Worm (Caenorhabditis elegans) whole organism, early embryonic: Measurements from ENCODE around the gene F43E2.11.
"Not testable (repeated sequence)": the region's sequence is repeated elsewhere in the genome, so short reads cannot be mapped to it uniquely, and the experiment has no call there.

Experiments
- B0310.2 ChIP-seq: sonication (generic microtip); optimal IDR thresholded peaks from 2 replicates; lab custom pipeline; 2016; ENCODE audit warnings: mild to moderate bottlenecking, missing genetic modification characterization, missing compliant biosample characterization
- F13C5.2 ChIP-seq: sonication (generic microtip); optimal IDR thresholded peaks from 2 replicates; lab custom pipeline; 2017; ENCODE audit warnings: mild to moderate bottlenecking, missing genetic modification characterization, inconsistent platforms, missing compliant biosample characterization
- aly-1 ChIP-seq: sonication (generic microtip); optimal IDR thresholded peaks from 2 replicates; lab custom pipeline; 2016; ENCODE audit warnings: missing genetic modification characterization, missing compliant biosample characterization
- ama-1 ChIP-seq: fragments of 150-350 bp; optimal IDR thresholded peaks from 2 replicates; lab custom pipeline; 2014
- ceh-13 ChIP-seq: fragments of 200-800 bp; sonication (Bioruptor generic); optimal IDR thresholded peaks from 2 replicates; lab custom pipeline; 2018; ENCODE audit warnings: mild to moderate bottlenecking, missing genetic modification characterization, missing compliant biosample characterization
- ceh-36 ChIP-seq: sonication (generic microtip); optimal IDR thresholded peaks from 2 replicates; lab custom pipeline; 2016; ENCODE audit warnings: missing genetic modification characterization, inconsistent platforms, missing compliant biosample characterization
- ets-7 ChIP-seq: sonication (generic microtip); optimal IDR thresholded peaks from 2 replicates; lab custom pipeline; 2016; ENCODE audit warnings: missing genotype, missing genetic modification characterization, missing compliant biosample characterization
- flt-1 ChIP-seq: fragments of 200-800 bp; sonication (Bioruptor generic); IDR thresholded peaks from 2 replicates; pipeline ENCODE4 v1.3.6; 2022; ENCODE audit warnings: missing genetic modification characterization, missing compliant biosample characterization
- hmbx-1 ChIP-seq: sonication (generic microtip); optimal IDR thresholded peaks from 2 replicates; lab custom pipeline; 2016; ENCODE audit warnings: mild to moderate bottlenecking, missing genetic modification characterization, missing compliant biosample characterization
- hmg-4 ChIP-seq: fragments of 200-800 bp; sonication (Bioruptor generic); optimal IDR thresholded peaks from 2 replicates; lab custom pipeline; 2018; ENCODE audit warnings: mild to moderate bottlenecking, missing genetic modification characterization, missing compliant biosample characterization
- hnd-1 ChIP-seq: sonication (generic microtip); optimal IDR thresholded peaks from 2 replicates; lab custom pipeline; 2016; ENCODE audit warnings: missing genetic modification characterization, missing compliant biosample characterization
- pes-1 ChIP-seq: fragments of 200-800 bp; sonication (Bioruptor generic); IDR thresholded peaks from 2 replicates; pipeline ENCODE4 v1.3.6; 2022; ENCODE audit warnings: missing genetic modification reagents, missing genetic modification characterization, missing compliant biosample characterization
- scrt-1 ChIP-seq: fragments of 200-800 bp; sonication (Bioruptor generic); IDR thresholded peaks from 2 replicates; pipeline ENCODE4 v1.3.6; 2022; ENCODE audit warnings: missing genetic modification characterization, missing compliant biosample characterization
- sea-1 ChIP-seq: fragments of 200-800 bp; sonication (Bioruptor generic); conservative IDR thresholded peaks from 2 replicates; pipeline ENCODE4 v1.3.6; 2022; ENCODE audit warnings: missing genetic modification characterization, missing compliant biosample characterization
- tbx-11 ChIP-seq: fragments of 200-800 bp; sonication (Bioruptor generic); IDR thresholded peaks from 2 replicates; pipeline ENCODE4 v1.3.6; 2022; ENCODE audit warnings: missing genetic modification characterization, missing compliant biosample characterization
- tbx-37 ChIP-seq: fragments of 200-800 bp; sonication (Bioruptor generic); conservative IDR thresholded peaks from 2 replicates; pipeline ENCODE4 v1.3.6; 2022; ENCODE audit warnings: missing genetic modification reagents, missing genetic modification characterization, missing compliant biosample characterization
- tra-4 ChIP-seq: sonication (generic microtip); optimal IDR thresholded peaks from 2 replicates; lab custom pipeline; 2017; ENCODE audit warnings: missing genetic modification characterization, missing compliant biosample characterization

Gene F43E2.11

DNA sequence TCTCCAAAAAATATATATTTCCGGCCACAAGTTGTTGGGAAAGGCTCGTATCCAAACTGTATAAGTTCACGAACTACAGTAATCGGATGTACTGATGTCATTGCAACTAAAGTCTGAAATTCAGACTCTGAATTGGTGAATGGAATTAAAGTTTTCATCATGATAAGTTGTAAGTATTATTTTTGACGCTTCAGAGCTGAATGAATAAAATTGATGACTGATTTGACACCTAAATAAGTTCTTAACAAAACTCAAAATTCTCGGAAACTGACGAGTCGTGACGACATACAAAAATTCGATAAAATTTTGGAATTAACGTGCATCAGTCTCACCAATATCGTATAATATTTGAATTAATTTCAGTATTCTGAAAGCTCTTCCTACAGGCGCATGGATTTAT, at the start of gene F43E2.11:
TSS of gene F43E2.11 (minus strand) at position 101 of the 400 bp plus-strand sequence.
- TF ChIP-seq tbx-11 (GFP tag; lab: Robert Waterston, UW); flt-1; hmbx-1 (tag; lab: Kevin White, UChicago): not testable (repeated sequence)

- TF ChIP-seq hmbx-1 (tag; lab: Kevin White, UChicago) (no peak), scrt-1 (GFP tag; lab: Robert Waterston, UW) (no peak), aly-1 (tag; lab: Kevin White, UChicago) (no peak), F13C5.2 (no peak), ceh-36 (tag; lab: Kevin White, UChicago) (no peak), ceh-13 (GFP tag; lab: Kevin White, UChicago) (no peak), B0310.2 (tag; lab: Kevin White, UChicago) (no peak), sea-1 (no peak), tra-4 (tag; lab: Kevin White, UChicago) (no peak), hnd-1 (tag; lab: Kevin White, UChicago) (no peak), ama-1 (lab: Kevin White, UChicago) (no peak), tbx-11 (GFP tag; lab: Robert Waterston, UW) (no peak), tbx-37 (GFP tag; lab: Robert Waterston, UW) (no peak), pes-1 (GFP tag; lab: Robert Waterston, UW) (no peak), ets-7 (tag; lab: Kevin White, UChicago) (no peak), hmg-4 (GFP tag; lab: Kevin White, UChicago) (no peak), flt-1 (no peak)
Observed at ce11 chrII:7419563-7419962, 49.5 kb upstream of the F43E2.11 start.

DNA sequence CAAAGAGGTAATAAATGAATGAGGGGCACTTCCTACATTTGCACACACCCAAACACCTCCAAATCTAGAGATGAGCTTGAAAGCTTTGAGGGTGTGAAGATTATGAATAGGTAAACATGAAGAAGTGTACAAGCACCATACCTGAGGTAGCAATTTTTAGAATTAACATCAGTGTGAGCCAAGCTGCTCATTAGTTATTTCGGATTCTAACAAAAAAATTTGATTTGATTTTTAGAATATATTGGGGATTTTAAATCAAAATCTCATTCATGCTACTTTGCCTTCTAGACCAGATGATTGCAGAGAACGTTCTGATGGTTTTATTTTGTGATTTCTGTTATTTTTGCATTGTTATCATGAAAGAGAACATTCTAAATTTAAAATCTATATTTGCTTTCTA, 43.7 kb upstream of the F43E2.11 start:
- TF ChIP-seq tra-4 (tag; lab: Kevin White, UChicago) = no peak
- TF ChIP-seq tbx-37 (GFP tag; lab: Robert Waterston, UW) = no peak
- TF ChIP-seq tbx-11 (GFP tag; lab: Robert Waterston, UW) = no peak
- no peak for TF ChIP-seq sea-1
- TF ChIP-seq ama-1 (lab: Kevin White, UChicago) = no peak
- no peak for TF ChIP-seq ceh-13 (GFP tag; lab: Kevin White, UChicago)
- no peak for TF ChIP-seq hmbx-1 (tag; lab: Kevin White, UChicago)
- TF ChIP-seq aly-1 (tag; lab: Kevin White, UChicago) = no peak
- TF ChIP-seq B0310.2 (tag; lab: Kevin White, UChicago) = no peak
- TF ChIP-seq pes-1 (GFP tag; lab: Robert Waterston, UW) = no peak
- no peak for TF ChIP-seq scrt-1 (GFP tag; lab: Robert Waterston, UW)
- no peak for TF ChIP-seq hnd-1 (tag; lab: Kevin White, UChicago)
- TF ChIP-seq ceh-36 (tag; lab: Kevin White, UChicago) = no peak
- TF ChIP-seq ets-7 (tag; lab: Kevin White, UChicago) = no peak
- TF ChIP-seq F13C5.2 = no peak
- TF ChIP-seq hmg-4 (GFP tag; lab: Kevin White, UChicago) = no peak
- TF ChIP-seq flt-1 = no peak

ce11 chrII:7413275-7413674, 43.2 kb upstream of the F43E2.11 start:
- TF ChIP-seq hmbx-1 (tag; lab: Kevin White, UChicago) (no peak), hmg-4 (GFP tag; lab: Kevin White, UChicago) (no peak), pes-1 (GFP tag; lab: Robert Waterston, UW) (no peak), ceh-13 (GFP tag; lab: Kevin White, UChicago) (no peak), ceh-36 (tag; lab: Kevin White, UChicago) (no peak), tra-4 (tag; lab: Kevin White, UChicago) (no peak), aly-1 (tag; lab: Kevin White, UChicago) (no peak), flt-1 (no peak), ets-7 (tag; lab: Kevin White, UChicago) (no peak), B0310.2 (tag; lab: Kevin White, UChicago) (no peak), F13C5.2 (no peak), scrt-1 (GFP tag; lab: Robert Waterston, UW) (no peak), tbx-11 (GFP tag; lab: Robert Waterston, UW) (no peak), ama-1 (lab: Kevin White, UChicago) (no peak), sea-1 (no peak), tbx-37 (GFP tag; lab: Robert Waterston, UW) (no peak), hnd-1 (tag; lab: Kevin White, UChicago) (no peak)

- TF ChIP-seq ceh-36 (tag; lab: Kevin White, UChicago) = no peak
Observed at ce11 chrII:7411930-7412329, 41.8 kb upstream of the F43E2.11 start, which contains the start of gene K02A2.5. K02A2.5 (minus strand) TSS chrII:7412030.

- TF ChIP-seq ets-7 (tag; lab: Kevin White, UChicago) (no peak), flt-1 (no peak), scrt-1 (GFP tag; lab: Robert Waterston, UW) (no peak), hnd-1 (tag; lab: Kevin White, UChicago) (no peak), ceh-36 (tag; lab: Kevin White, UChicago) (no peak), ceh-13 (GFP tag; lab: Kevin White, UChicago) (no peak), hmg-4 (GFP tag; lab: Kevin White, UChicago) (no peak), tra-4 (tag; lab: Kevin White, UChicago) (no peak)
Observed at ce11 chrII:7408192-7408591, 38.1 kb upstream of the F43E2.11 start, which contains the start of gene srd-55. srd-55 (plus strand) TSS chrII:7408492.

DNA sequence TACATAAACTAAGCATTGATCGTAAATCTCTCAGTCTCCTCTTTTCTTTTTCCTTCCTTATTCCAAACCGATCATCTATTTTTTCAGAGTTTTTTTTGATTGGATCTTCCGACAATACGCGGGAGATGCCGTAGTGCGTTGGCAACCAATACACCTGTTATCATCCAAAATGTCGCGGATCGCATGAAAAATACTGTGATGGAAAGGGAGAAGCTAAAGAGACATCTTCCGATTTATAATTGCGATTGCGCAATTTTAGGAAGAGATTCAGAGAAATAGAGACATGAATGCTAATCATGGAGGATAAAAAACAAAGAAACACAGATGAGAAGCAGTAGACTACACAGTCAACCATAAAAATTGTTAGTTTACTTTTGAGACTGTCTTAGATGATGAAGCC, 36.3 kb upstream of the F43E2.11 start:
- TF ChIP-seq hmg-4 (GFP tag; lab: Kevin White, UChicago) (no peak), aly-1 (tag; lab: Kevin White, UChicago) (no peak), sea-1 (no peak)

- TF ChIP-seq hmbx-1 (tag; lab: Kevin White, UChicago) (no peak), pes-1 (GFP tag; lab: Robert Waterston, UW) (no peak), flt-1 (no peak), ceh-36 (tag; lab: Kevin White, UChicago) (no peak), ceh-13 (GFP tag; lab: Kevin White, UChicago) (no peak), ama-1 (lab: Kevin White, UChicago) (no peak), scrt-1 (GFP tag; lab: Robert Waterston, UW) (no peak), tbx-37 (GFP tag; lab: Robert Waterston, UW) (no peak), tra-4 (tag; lab: Kevin White, UChicago) (no peak), ets-7 (tag; lab: Kevin White, UChicago) (no peak), aly-1 (tag; lab: Kevin White, UChicago) (no peak), B0310.2 (tag; lab: Kevin White, UChicago) (no peak), F13C5.2 (no peak), hnd-1 (tag; lab: Kevin White, UChicago) (no peak), tbx-11 (GFP tag; lab: Robert Waterston, UW) (no peak), sea-1 (no peak)
Observed at ce11 chrII:7405262-7405661, 35.2 kb upstream of the F43E2.11 start.
